Fruit fly (Drosophila melanogaster): Measurements from ENCODE around the gene CG15812.
A peak's percentile ranks its signal among the peaks of the same experiment; 100 is the strongest.

Gene CG15812

DNA sequence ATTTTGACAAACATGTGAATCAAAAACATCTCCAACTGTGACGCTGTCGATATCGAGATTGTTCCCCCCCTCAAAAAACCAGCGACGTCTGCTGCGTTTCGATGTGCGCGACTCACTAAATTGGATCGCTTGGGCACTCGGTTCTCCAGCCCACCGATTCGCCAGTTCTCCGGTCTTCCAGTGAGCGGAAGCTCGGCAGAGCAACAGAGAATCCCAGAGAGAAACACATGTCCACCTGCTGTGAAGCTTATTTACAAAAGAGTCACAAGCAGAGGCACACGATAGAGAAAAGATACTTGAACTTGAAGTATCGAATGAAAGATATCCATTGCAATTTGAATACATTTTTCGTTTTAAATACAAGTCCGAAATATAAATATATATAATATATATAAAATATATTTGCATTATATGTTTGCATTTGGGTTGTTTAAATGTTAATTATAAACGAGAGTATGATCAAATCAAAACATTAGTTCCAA lies 25.7 kb upstream of the CG15812 start (continued):
- no peak for TF ChIP-seq nerfin-1 (tag; optimal IDR thresholded peaks at IDR 0.05)
- no peak for TF ChIP-seq fd64A (GFP tag; optimal IDR thresholded peaks at IDR 0.05)
- peak; percentile 5 for TF ChIP-seq CrebB (tag; optimal IDR thresholded peaks at IDR 0.05)
- peak; percentile 41; the same call in 1 of the 2 replicates for TF ChIP-seq NFAT (GFP tag; IDR thresholded peaks at IDR 0.05)
- no peak for TF ChIP-seq CG8290 (GFP tag; optimal IDR thresholded peaks at IDR 0.05)
- TF ChIP-seq CG8290 (tag; optimal IDR thresholded peaks at IDR 0.05), result peak in 1 of 2 experiments; percentile 29
- no peak for TF ChIP-seq Camta (GFP tag; optimal IDR thresholded peaks at IDR 0.05)
- peak; percentile 55 for TF ChIP-seq BtbVII (GFP tag; optimal IDR thresholded peaks at IDR 0.05)
- TF ChIP-seq caup (GFP tag; optimal IDR thresholded peaks at IDR 0.05; ENCODE audit: severe bottlenecking), result peak; percentile 14
- TF ChIP-seq CG7271 (tag; optimal IDR thresholded peaks at IDR 0.05), result no peak
- no peak for TF ChIP-seq CG7372 (GFP tag; IDR thresholded peaks at IDR 0.05)
- no peak for TF ChIP-seq Hr3 (GFP tag; optimal IDR thresholded peaks at IDR 0.05)
- peak; percentile 63 for TF ChIP-seq CG15269 (tag; optimal IDR thresholded peaks at IDR 0.05)
- TF ChIP-seq stc (GFP tag; IDR thresholded peaks at IDR 0.05), result no peak
- TF ChIP-seq dmrt99B (tag; optimal IDR thresholded peaks at IDR 0.05), result peak; percentile 8
- TF ChIP-seq row (GFP tag; IDR thresholded peaks at IDR 0.05), result peak; percentile 52; the same call in 2 of the 3 replicates
- no peak for TF ChIP-seq tx (GFP tag; optimal IDR thresholded peaks at IDR 0.05)
- TF ChIP-seq Med (GFP tag), result peak; percentile 87
- TF ChIP-seq rib (GFP tag; IDR thresholded peaks at IDR 0.05), result no peak
- no peak for TF ChIP-seq CG4404 (GFP tag; IDR thresholded peaks at IDR 0.05)
- peak; percentile 43 for TF ChIP-seq CG18599 (GFP tag; optimal IDR thresholded peaks at IDR 0.05)
- TF ChIP-seq ssp (GFP tag; IDR thresholded peaks at IDR 0.05), result no peak
- TF ChIP-seq phol (tag; optimal IDR thresholded peaks at IDR 0.05), result no peak
- TF ChIP-seq Mad (GFP tag; optimal IDR thresholded peaks at IDR 0.05), result no peak
- TF ChIP-seq lab (GFP tag; optimal IDR thresholded peaks at IDR 0.05), result peak; percentile 46
- TF ChIP-seq CoRest (tag; optimal IDR thresholded peaks at IDR 0.05), result peak; percentile 30
- TF ChIP-seq Dip2 (GFP tag; IDR thresholded peaks at IDR 0.05), result no peak
- TF ChIP-seq CG11456 (GFP tag; IDR thresholded peaks at IDR 0.05), result 0 out of 3 replicates have a peak, but pooled peaks have one; percentile 7
- no peak for TF ChIP-seq CG6765 (GFP tag; optimal IDR thresholded peaks at IDR 0.05)
- TF ChIP-seq her (GFP tag; optimal IDR thresholded peaks at IDR 0.05), result no peak
- TF ChIP-seq CG31441 (GFP tag; IDR thresholded peaks at IDR 0.05), result no peak
- TF ChIP-seq Lpt (GFP tag; optimal IDR thresholded peaks at IDR 0.05), result no peak
- TF ChIP-seq CG10543 (GFP tag; optimal IDR thresholded peaks at IDR 0.05), result peak; percentile 25
- peak; percentile 28 for TF ChIP-seq MTF-1 (GFP tag; optimal IDR thresholded peaks at IDR 0.05; ENCODE audit: borderline replicate concordance)
- TF ChIP-seq Aef1 (GFP tag; IDR thresholded peaks at IDR 0.05), result no peak
- peak; percentile 36; the same call in 1 of the 2 replicates for TF ChIP-seq Bgb (GFP tag; IDR thresholded peaks at IDR 0.05; ENCODE audit: partially characterized antibody)
- TF ChIP-seq CG9215 (GFP tag; IDR thresholded peaks at IDR 0.05), result no peak
- no peak for TF ChIP-seq chn (GFP tag; optimal IDR thresholded peaks at IDR 0.05)
- peak; percentile 9 for TF ChIP-seq nau (GFP tag; optimal IDR thresholded peaks at IDR 0.05)
- no peak for TF ChIP-seq zen2 (GFP tag; IDR thresholded peaks at IDR 0.05; ENCODE audit: partially characterized antibody)
- TF ChIP-seq mld (GFP tag; IDR thresholded peaks at IDR 0.05; ENCODE audit: partially characterized antibody), result no peak
- no peak for TF ChIP-seq ATbp (GFP tag; optimal IDR thresholded peaks at IDR 0.05)
- peak; percentile 13 for TF ChIP-seq CG2712 (tag; optimal IDR thresholded peaks at IDR 0.05)
- TF ChIP-seq en (GFP tag; optimal IDR thresholded peaks at IDR 0.05), result no peak
- peak; percentile 50; the same call in 1 of the 3 replicates for TF ChIP-seq Dbx (GFP tag; IDR thresholded peaks at IDR 0.05)
- no peak for TF ChIP-seq CG12744 (GFP tag; optimal IDR thresholded peaks at IDR 0.05)
- TF ChIP-seq Blimp-1 (GFP tag; optimal IDR thresholded peaks at IDR 0.05), result peak; percentile 3
- TF ChIP-seq wdn (GFP tag; IDR thresholded peaks at IDR 0.05), result no peak
- TF ChIP-seq CG3163 (GFP tag; optimal IDR thresholded peaks at IDR 0.05), result peak; percentile 26
- TF ChIP-seq CG16813 (GFP tag; IDR thresholded peaks at IDR 0.05; ENCODE audit: partially characterized antibody), result no peak
- 0 out of 3 replicates have a peak, but pooled peaks have one; percentile 51 for TF ChIP-seq z (GFP tag; IDR thresholded peaks at IDR 0.05)
